Worm (Caenorhabditis elegans) whole organism, L4 larva: ENCODE measurements around the gene C55A6.11.

Experiments used
- ama-1 ChIP-seq: fragments of 150-350 bp; optimal IDR thresholded peaks from 2 replicates; lab custom pipeline; 2014; ENCODE audit warnings: inconsistent platforms, mixed read lengths
- ceh-20 ChIP-seq: fragments of 200-800 bp; sonication (Bioruptor generic); IDR thresholded peaks from 2 replicates; pipeline ENCODE4 v1.3.6; 2022; ENCODE audit warnings: missing genetic modification reagents, missing genetic modification characterization, missing compliant biosample characterization
- ceh-28 ChIP-seq: fragments of 150-350 bp; optimal IDR thresholded peaks from 2 replicates; lab custom pipeline; 2014; ENCODE audit warnings: missing biosample characterization, missing genetic modification reagents, missing genetic modification characterization
- ceh-82 ChIP-seq: sonication (generic microtip); optimal IDR thresholded peaks from 2 replicates; lab custom pipeline; 2017; ENCODE audit warnings: missing biosample characterization, missing genetic modification characterization
- ctbp-1 ChIP-seq: fragments of 200-800 bp; sonication (Bioruptor generic); IDR thresholded peaks from 2 replicates; pipeline ENCODE4 v1.3.6; 2022; ENCODE audit warnings: missing genetic modification reagents, missing genetic modification characterization, missing compliant biosample characterization
- dve-1 ChIP-seq: sonication (generic microtip); optimal IDR thresholded peaks from 2 replicates; lab custom pipeline; 2017; ENCODE audit warnings: antibody characterized with exemption, mild to moderate bottlenecking, missing genetic modification characterization, missing compliant biosample characterization; ENCODE audit not compliant: insufficient read depth
- hlh-30 ChIP-seq: sonication (generic microtip); optimal IDR thresholded peaks from 2 replicates; lab custom pipeline; 2017; ENCODE audit warnings: antibody characterized with exemption, mild to moderate bottlenecking, missing genetic modification characterization, missing compliant biosample characterization; ENCODE audit not compliant: insufficient read depth
- lin-13 ChIP-seq: fragments of 150-350 bp; optimal IDR thresholded peaks from 2 replicates; lab custom pipeline; 2014; ENCODE audit warnings: missing biosample characterization, missing genetic modification reagents, missing genetic modification characterization
- nhr-11 ChIP-seq: fragments of 150-350 bp; optimal IDR thresholded peaks from 2 replicates; lab custom pipeline; 2014; ENCODE audit warnings: missing biosample characterization, missing genetic modification characterization
- nhr-76 ChIP-seq: fragments of 150-350 bp; optimal IDR thresholded peaks from 2 replicates; lab custom pipeline; 2014; ENCODE audit warnings: missing biosample characterization, missing genetic modification characterization
- ztf-11 ChIP-seq: fragments of 150-350 bp; optimal IDR thresholded peaks from 2 replicates; lab custom pipeline; 2014; ENCODE audit warnings: missing biosample characterization, missing genetic modification characterization

DNA sequence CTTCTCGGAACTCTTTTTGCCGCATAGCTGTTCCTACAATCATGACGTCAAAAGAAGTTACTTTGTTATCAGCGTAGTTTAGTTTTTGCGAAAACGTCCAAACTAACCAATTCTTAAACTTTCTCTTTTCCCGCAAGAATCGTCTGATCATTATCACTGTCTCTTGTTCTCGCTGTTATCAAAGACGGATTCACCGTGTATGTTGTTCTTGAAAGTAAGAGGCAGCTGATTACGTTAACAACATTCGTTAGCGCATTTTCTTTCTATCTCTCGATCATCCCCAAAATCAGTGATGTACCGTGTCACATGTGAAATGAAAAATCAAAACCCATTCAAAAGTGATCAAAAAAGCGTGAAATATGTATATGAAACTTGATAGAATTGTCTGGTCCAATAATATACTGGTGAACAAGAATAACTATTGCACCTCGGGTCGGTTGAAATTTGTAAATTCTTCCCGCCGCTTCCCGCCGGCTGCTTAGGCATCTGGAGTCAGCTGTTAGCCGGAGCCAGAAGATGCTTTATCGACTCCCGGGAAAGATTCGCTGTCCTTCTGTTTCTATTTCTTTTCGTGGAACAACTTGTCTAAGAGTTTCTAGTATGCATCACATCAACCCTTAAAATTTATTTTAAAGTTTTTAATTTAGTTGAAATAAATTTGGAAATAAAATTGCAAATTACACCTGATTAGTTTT, 14.3 kb downstream of the C55A6.11 start:
- TF ChIP-seq ceh-28 (tag; lab: Kevin White, UChicago) (no peak), ama-1 (lab: Kevin White, UChicago) (no peak), ctbp-1 (no peak), ztf-11 (tag; lab: Kevin White, UChicago) (no peak), ceh-20 (no peak), ceh-82 (tag; lab: Kevin White, UChicago) (no peak), nhr-11 (no peak), nhr-76 (tag; lab: Kevin White, UChicago) (no peak), hlh-30 (peak; percentile 85), lin-13 (GFP tag; lab: Kevin White, UChicago) (no peak), dve-1 (tag; lab: Kevin White, UChicago) (peak; percentile 77)
